Worm (Caenorhabditis elegans): ENCODE measurements around the gene ufl-1.

DNA sequence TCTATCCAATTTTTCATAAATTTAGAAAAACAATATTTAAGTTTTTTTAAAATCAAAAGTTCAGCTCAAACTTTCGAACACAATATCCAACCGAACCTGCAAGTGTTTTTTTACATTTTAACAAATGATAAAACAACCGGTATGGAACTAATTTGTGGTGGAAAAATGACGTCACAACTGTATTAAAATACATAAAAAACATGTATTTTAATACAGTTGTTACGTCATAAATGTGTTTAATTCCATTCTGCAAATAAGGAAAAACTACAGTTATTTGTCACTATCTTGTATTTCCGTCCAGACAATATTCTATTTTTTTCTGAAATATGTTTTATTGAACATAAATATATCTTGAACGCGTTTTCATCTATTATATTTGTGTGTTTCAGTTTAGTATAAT is 24.4 kb downstream of the ufl-1 start:
- TF ChIP-seq lin-54 (GFP tag; optimal IDR thresholded peaks at IDR 0.05) (no peak), pha-4 (tag; optimal IDR thresholded peaks at IDR 0.05) (no peak), chd-7 (tag; optimal IDR thresholded peaks at IDR 0.05) (no peak), nfya-1 (tag; optimal IDR thresholded peaks at IDR 0.05; ENCODE audit: borderline replicate concordance, insufficient read depth) (no peak)

All from whole organism, young adult.